Fruit fly (Drosophila melanogaster): ENCODE results near the gene CG7968.

Gene CG7968

DNA sequence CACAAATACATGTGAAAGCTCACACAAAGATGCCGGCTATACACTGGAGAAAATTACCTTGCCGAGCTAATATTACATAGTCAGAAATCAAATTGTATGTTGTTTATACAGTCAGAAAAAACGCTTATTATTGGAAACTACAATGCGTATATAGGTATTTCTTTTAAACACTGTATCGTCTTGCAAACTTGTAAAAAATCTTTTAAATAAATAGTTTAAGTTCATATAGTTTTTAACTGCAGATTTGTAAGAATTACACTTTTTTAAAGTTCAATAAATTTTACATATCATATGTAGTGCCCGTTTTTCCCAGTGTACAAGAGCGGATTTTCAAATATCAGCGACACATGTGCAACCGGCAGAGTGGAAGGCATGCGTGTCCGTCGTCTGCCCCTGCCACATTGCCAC, 9.5 kb upstream of the CG7968 start (continued):
- TF ChIP-seq D19A (tag; optimal IDR thresholded peaks at IDR 0.05) (peak; percentile 85), Nf-YA (GFP tag; IDR thresholded peaks at IDR 0.05) (peak; percentile 70), tap (tag; optimal IDR thresholded peaks at IDR 0.05) (peak; percentile 66), CG11085 (GFP tag; IDR thresholded peaks at IDR 0.05) (peak; percentile 48; the same call in 1 of the 2 replicates), kay (GFP tag; optimal IDR thresholded peaks at IDR 0.05) (peak; percentile 34), sna (GFP tag; IDR thresholded peaks at IDR 0.05; ENCODE audit: partially characterized antibody) (no peak), sr (GFP tag; IDR thresholded peaks at IDR 0.05) (no peak), CG9817 (tag; optimal IDR thresholded peaks at IDR 0.05) (peak; percentile 69), trem (tag; optimal IDR thresholded peaks at IDR 0.05) (peak; percentile 69), pros (GFP tag; optimal IDR thresholded peaks at IDR 0.05) (no peak), danr (GFP tag; IDR thresholded peaks at IDR 0.05) (peak; percentile 74), z (GFP tag; IDR thresholded peaks at IDR 0.05) (no peak), hkb (optimal IDR thresholded peaks at IDR 0.05) (no peak), hkb (GFP tag; IDR thresholded peaks at IDR 0.05) (peak; percentile 90), Trl (optimal IDR thresholded peaks at IDR 0.05) (no peak), Trl (GFP tag; optimal IDR thresholded peaks at IDR 0.05) (peak; percentile 62), nerfin-2 (GFP tag; IDR thresholded peaks at IDR 0.05; ENCODE audit: partially characterized antibody) (no peak), CG10565 (GFP tag; optimal IDR thresholded peaks at IDR 0.05) (peak; percentile 45), CG13123 (GFP tag; optimal IDR thresholded peaks at IDR 0.05) (peak; percentile 49), vnd (GFP tag; IDR thresholded peaks at IDR 0.05; ENCODE audit: partially characterized antibody) (no peak), CG2875 (GFP tag; optimal IDR thresholded peaks at IDR 0.05) (peak; percentile 86), fd102C (GFP tag; optimal IDR thresholded peaks at IDR 0.05) (no peak), Gsc (GFP tag; IDR thresholded peaks at IDR 0.05) (no peak), repo (GFP tag; optimal IDR thresholded peaks at IDR 0.05) (peak; percentile 47), gro (GFP tag; optimal IDR thresholded peaks at IDR 0.05) (peak; percentile 15), B-H2 (GFP tag; optimal IDR thresholded peaks at IDR 0.05) (no peak), tin (GFP tag; optimal IDR thresholded peaks at IDR 0.05) (peak; percentile 81), lov (optimal IDR thresholded peaks at IDR 0.05) (no peak), lov (GFP tag; IDR thresholded peaks at IDR 0.05) (no peak), abd-A (tag; optimal IDR thresholded peaks at IDR 0.05) (no peak), gfzf (GFP tag; optimal IDR thresholded peaks at IDR 0.05) (no peak), eve (GFP tag; optimal IDR thresholded peaks at IDR 0.05) (peak in 1 of 2 experiments; percentile 93), zen2 (GFP tag; IDR thresholded peaks at IDR 0.05; ENCODE audit: partially characterized antibody) (no peak), vfl (GFP tag; optimal IDR thresholded peaks at IDR 0.05) (peak; percentile 13), CG17186 (GFP tag; optimal IDR thresholded peaks at IDR 0.05) (no peak), CG30020 (tag; optimal IDR thresholded peaks at IDR 0.05) (peak; percentile 59), CG3726 (GFP tag; IDR thresholded peaks at IDR 0.05) (0 out of 3 replicates have a peak, but pooled peaks have one; percentile 71), CG34376 (GFP tag; optimal IDR thresholded peaks at IDR 0.05) (no peak), sqz (GFP tag; optimal IDR thresholded peaks at IDR 0.05) (peak; percentile 14), pum (GFP tag; optimal IDR thresholded peaks at IDR 0.05) (peak; percentile 77), CG10274 (GFP tag; optimal IDR thresholded peaks at IDR 0.05) (peak; percentile 23), CG15696 (tag; optimal IDR thresholded peaks at IDR 0.05) (peak; percentile 60), oc (tag; optimal IDR thresholded peaks at IDR 0.05) (peak; percentile 87), h (optimal IDR thresholded peaks at IDR 0.05) (no peak), D (optimal IDR thresholded peaks at IDR 0.05) (no peak), D (GFP tag; optimal IDR thresholded peaks at IDR 0.05) (peak; percentile 69), Scr (GFP tag; IDR thresholded peaks at IDR 0.05; ENCODE audit: partially characterized antibody) (no peak), Antp (GFP tag; optimal IDR thresholded peaks at IDR 0.05) (peak; percentile 65), Kr (GFP tag; optimal IDR thresholded peaks at IDR 0.05) (no peak), CG12769 (tag; optimal IDR thresholded peaks at IDR 0.05) (peak; percentile 63), ap (GFP tag; IDR thresholded peaks at IDR 0.05) (peak; percentile 56), az2 (GFP tag; optimal IDR thresholded peaks at IDR 0.05) (peak; percentile 87)
